Worm (Caenorhabditis elegans) whole organism, L2 larva: Measurements from ENCODE around the gene C43H6.4.

Experiments
- C34F6.9 ChIP-seq: fragments of 150-350 bp; optimal IDR thresholded peaks from 2 replicates; lab custom pipeline; 2014; ENCODE audit warnings: missing biosample characterization, missing genetic modification characterization
- R02D3.7 ChIP-seq: fragments of 150-350 bp; optimal IDR thresholded peaks from 2 replicates; lab custom pipeline; 2014; ENCODE audit warnings: missing biosample characterization, missing genetic modification characterization
- Y55F3AM.14 ChIP-seq: fragments of 200-800 bp; sonication (Bioruptor generic); optimal IDR thresholded peaks from 2 replicates; lab custom pipeline; 2018; ENCODE audit warnings: mild to moderate bottlenecking, missing genetic modification characterization, missing compliant biosample characterization
- alr-1 ChIP-seq: fragments of 150-350 bp; optimal IDR thresholded peaks from 2 replicates; lab custom pipeline; 2014; ENCODE audit warnings: missing biosample characterization, missing genetic modification characterization
- aly-2 ChIP-seq: fragments of 150-350 bp; optimal IDR thresholded peaks from 2 replicates; lab custom pipeline; 2014; ENCODE audit warnings: missing biosample characterization, missing genetic modification characterization
- ama-1 ChIP-seq: fragments of 150-350 bp; optimal IDR thresholded peaks from 2 replicates; lab custom pipeline; 2018; ENCODE audit warnings: inconsistent platforms
- blmp-1 ChIP-seq: sonication (generic microtip); optimal IDR thresholded peaks from 2 replicates; lab custom pipeline; 2017; ENCODE audit warnings: missing genetic modification characterization, mild to moderate bottlenecking, missing compliant biosample characterization, antibody characterized with exemption, moderate library complexity; ENCODE audit not compliant: insufficient read depth
- ceh-82 ChIP-seq: fragments of 150-350 bp; optimal IDR thresholded peaks from 2 replicates; lab custom pipeline; 2014; ENCODE audit warnings: missing biosample characterization, missing genetic modification characterization
- crh-2 ChIP-seq: sonication (generic microtip); optimal IDR thresholded peaks from 2 replicates; lab custom pipeline; 2017; ENCODE audit warnings: missing biosample characterization, missing genetic modification characterization
- dmd-4 ChIP-seq: sonication (generic microtip); optimal IDR thresholded peaks from 2 replicates; lab custom pipeline; 2017; ENCODE audit warnings: missing biosample characterization, missing genetic modification characterization
- elt-1 ChIP-seq: fragments of 150-350 bp; optimal IDR thresholded peaks from 2 replicates; lab custom pipeline; 2014; ENCODE audit warnings: missing biosample characterization, missing genetic modification characterization
- elt-3 ChIP-seq: sonication (generic microtip); optimal IDR thresholded peaks from 2 replicates; lab custom pipeline; 2017; ENCODE audit warnings: missing biosample characterization, missing genetic modification characterization
- fos-1 ChIP-seq: fragments of 150-350 bp; optimal IDR thresholded peaks from 2 replicates; lab custom pipeline; 2014; ENCODE audit warnings: missing biosample characterization, missing genetic modification characterization
- gmeb-1 ChIP-seq: fragments of 150-350 bp; optimal IDR thresholded peaks from 2 replicates; lab custom pipeline; 2014; ENCODE audit warnings: missing biosample characterization, missing genetic modification characterization
- lin-11 ChIP-seq: fragments of 150-350 bp; sonication (generic microtip); optimal IDR thresholded peaks from 2 replicates; lab custom pipeline; 2014; ENCODE audit warnings: missing biosample characterization, missing genetic modification characterization, inconsistent platforms, mixed read lengths
- lin-39 ChIP-seq: fragments of 150-350 bp; optimal IDR thresholded peaks from 2 replicates; lab custom pipeline; 2014; ENCODE audit warnings: missing biosample characterization, missing genetic modification reagents, missing genetic modification characterization
- lsy-2 ChIP-seq, 2 experiments: fragments of 150-350 bp in 1 of 2; sonication (generic microtip) in 1 of 2; optimal IDR thresholded peaks; 2 replicates each; lab custom pipeline; 2014 to 2017; ENCODE audit warnings: missing biosample characterization in 2 of 2, missing genetic modification characterization in 2 of 2
- mbf-1 ChIP-seq: sonication (generic microtip); optimal IDR thresholded peaks from 2 replicates; lab custom pipeline; 2017; ENCODE audit warnings: missing biosample characterization, missing genetic modification characterization
- mdl-1 ChIP-seq, 2 experiments: fragments of 150-350 bp in 1 of 2; sonication (generic microtip) in 1 of 2; optimal IDR thresholded peaks; 2 replicates each; lab custom pipeline; 2017; ENCODE audit warnings: missing biosample characterization in 2 of 2, missing genetic modification characterization in 2 of 2
- nhr-10 ChIP-seq: sonication (generic microtip); optimal IDR thresholded peaks from 2 replicates; lab custom pipeline; 2017; ENCODE audit warnings: missing biosample characterization, missing genetic modification characterization
- nhr-12 ChIP-seq: fragments of 150-350 bp; optimal IDR thresholded peaks from 2 replicates; lab custom pipeline; 2014; ENCODE audit warnings: missing biosample characterization, missing genetic modification characterization
- nhr-129 ChIP-seq: fragments of 150-350 bp; optimal IDR thresholded peaks from 2 replicates; lab custom pipeline; 2014; ENCODE audit warnings: missing biosample characterization, missing genetic modification characterization
- nhr-21 ChIP-seq: fragments of 150-350 bp; optimal IDR thresholded peaks from 2 replicates; lab custom pipeline; 2014; ENCODE audit warnings: missing biosample characterization, missing genetic modification characterization
- nhr-25 ChIP-seq: fragments of 150-350 bp; sonication (generic microtip); optimal IDR thresholded peaks from 3 replicates; lab custom pipeline; 2014; ENCODE audit warnings: missing biosample characterization, missing genetic modification characterization
- nhr-6 ChIP-seq: fragments of 150-350 bp; optimal IDR thresholded peaks from 2 replicates; lab custom pipeline; 2014; ENCODE audit warnings: missing biosample characterization, missing genetic modification characterization
- nhr-77 ChIP-seq: fragments of 150-350 bp; optimal IDR thresholded peaks from 2 replicates; lab custom pipeline; 2014; ENCODE audit warnings: missing biosample characterization, missing genetic modification characterization
- sem-4 ChIP-seq: fragments of 150-350 bp; optimal IDR thresholded peaks from 2 replicates; lab custom pipeline; 2014; ENCODE audit warnings: missing biosample characterization, missing genetic modification reagents, missing genetic modification characterization
- sma-3 ChIP-seq: sonication (generic microtip); optimal IDR thresholded peaks from 2 replicates; lab custom pipeline; 2016; ENCODE audit warnings: missing genetic modification reagents, missing genetic modification characterization, missing compliant biosample characterization
- sma-9 ChIP-seq, 2 experiments: fragments of 150-350 bp in 1 of 2; sonication (generic microtip) in 1 of 2; optimal IDR thresholded peaks; 2 replicates each; lab custom pipeline; 2014 to 2016; ENCODE audit warnings: missing genetic modification characterization in 2 of 2, mild to moderate bottlenecking in 1 of 2, missing biosample characterization in 1 of 2, missing compliant biosample characterization in 1 of 2, missing genetic modification reagents in 1 of 2, moderate library complexity in 1 of 2
- snpc-4 ChIP-seq: fragments of 150-350 bp; optimal IDR thresholded peaks from 2 replicates; lab custom pipeline; 2014; ENCODE audit warnings: missing biosample characterization, missing genetic modification characterization
- unc-39 ChIP-seq: fragments of 150-350 bp; optimal IDR thresholded peaks from 2 replicates; lab custom pipeline; 2014; ENCODE audit warnings: missing biosample characterization, missing genetic modification characterization
- zag-1 ChIP-seq: fragments of 150-350 bp; optimal IDR thresholded peaks from 2 replicates; lab custom pipeline; 2014; ENCODE audit warnings: missing biosample characterization, missing genetic modification characterization
- ztf-1 ChIP-seq: fragments of 200-800 bp; sonication (Bioruptor generic); conservative IDR thresholded peaks from 2 replicates; pipeline ENCODE4 v1.3.6; 2022; ENCODE audit warnings: missing genetic modification characterization, missing compliant biosample characterization
- ztf-11 ChIP-seq: sonication (generic microtip); optimal IDR thresholded peaks from 2 replicates; lab custom pipeline; 2017; ENCODE audit warnings: missing biosample characterization, missing genetic modification characterization
- ztf-4 ChIP-seq: fragments of 150-350 bp; optimal IDR thresholded peaks from 2 replicates; lab custom pipeline; 2014; ENCODE audit warnings: missing biosample characterization, missing genetic modification characterization

The C43H6.4 gene

DNA sequence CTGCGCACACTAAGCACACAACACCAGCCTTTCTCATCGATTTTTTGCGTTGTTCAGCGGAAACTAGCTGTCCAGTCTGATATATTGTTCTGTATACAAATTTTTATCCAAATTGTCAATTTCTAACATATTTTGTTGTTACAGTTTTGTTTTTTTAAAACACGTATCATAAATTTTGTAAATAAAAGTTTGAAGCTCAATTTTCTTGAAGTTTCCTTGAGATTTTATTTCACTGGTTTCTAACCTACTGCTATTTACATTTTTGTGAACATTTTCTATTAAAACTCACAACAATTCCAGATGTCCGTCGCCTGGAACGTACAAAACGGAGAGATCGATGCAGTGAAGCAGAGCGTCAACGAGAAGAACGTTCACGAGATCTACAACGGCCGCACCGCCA lies 3.3 kb downstream of the C43H6.4 start, which contains the start of gene mtpn-1:
mtpn-1 (plus strand) TSS at position 301 of the 400 bp plus-strand sequence.
- TF ChIP-seq lin-11 (tag; lab: Kevin White, UChicago) (no peak), elt-1 (tag; lab: Kevin White, UChicago) (no peak), mdl-1 (tag; optimal IDR thresholded peaks at IDR 0.05; lab: Kevin White, UChicago) (no peak), ztf-11 (tag; lab: Kevin White, UChicago) (no peak), lin-39 (tag; lab: Kevin White, UChicago) (no peak), nhr-10 (tag; lab: Kevin White, UChicago) (no peak), alr-1 (tag; lab: Kevin White, UChicago) (no peak), blmp-1 (tag; lab: Kevin White, UChicago) (no peak), ama-1 (lab: Kevin White, UChicago) (no peak)
- TF ChIP-seq, all 48 proteins: peak for 0

ce11 chrX:2409243-2409741 lies 5.5 kb downstream of the C43H6.4 start, which contains the start of the genes C43H6.12 and trpp-12:
Gene C43H6.12 (plus strand): TSS chrX:2409607.
Gene trpp-12 (plus strand): TSS chrX:2409691.
- TF ChIP-seq ztf-4 (tag; lab: Kevin White, UChicago): no peak
- TF ChIP-seq nhr-10 (tag; lab: Kevin White, UChicago): no peak
- TF ChIP-seq nhr-77 (tag; lab: Kevin White, UChicago): no peak
- TF ChIP-seq ceh-82 (tag; lab: Kevin White, UChicago): no peak
- no peak for TF ChIP-seq alr-1 (tag; lab: Kevin White, UChicago)
- no peak for TF ChIP-seq sma-9 (GFP tag; optimal IDR thresholded peaks at IDR 0.05; lab: Kevin White, UChicago)
- no peak for TF ChIP-seq sma-9 (tag; optimal IDR thresholded peaks at IDR 0.05; lab: Kevin White, UChicago)
- TF ChIP-seq nhr-21: no peak
- TF ChIP-seq snpc-4 (tag; lab: Kevin White, UChicago): no peak
- TF ChIP-seq mbf-1: no peak
- TF ChIP-seq lsy-2 (tag; optimal IDR thresholded peaks at IDR 0.05; lab: Kevin White, UChicago): no peak

ce11 chrX:2410978-2411377 lies 7.2 kb downstream of the C43H6.4 start:
- TF ChIP-seq nhr-25 (tag; lab: Kevin White, UChicago): no peak
- no peak for TF ChIP-seq gmeb-1
- TF ChIP-seq unc-39 (tag; lab: Kevin White, UChicago): no peak
- peak; percentile 80 for TF ChIP-seq fos-1 (tag; lab: Kevin White, UChicago)
- TF ChIP-seq ceh-82 (tag; lab: Kevin White, UChicago): no peak
- TF ChIP-seq C34F6.9 (tag; lab: Kevin White, UChicago): no peak
- no peak for TF ChIP-seq crh-2 (tag; lab: Kevin White, UChicago)
- no peak for TF ChIP-seq zag-1 (tag; lab: Kevin White, UChicago)
- no peak for TF ChIP-seq nhr-10 (tag; lab: Kevin White, UChicago)
- TF ChIP-seq sma-9 (GFP tag; optimal IDR thresholded peaks at IDR 0.05; lab: Kevin White, UChicago): peak; percentile 44
- TF ChIP-seq sma-9 (tag; optimal IDR thresholded peaks at IDR 0.05; lab: Kevin White, UChicago): no peak

- TF ChIP-seq ztf-1 (GFP tag; lab: Robert Waterston, UW) (no peak), sma-9 (GFP tag; optimal IDR thresholded peaks at IDR 0.05; lab: Kevin White, UChicago) (no peak), sma-9 (tag; optimal IDR thresholded peaks at IDR 0.05; lab: Kevin White, UChicago) (no peak), mbf-1 (no peak), R02D3.7 (tag; lab: Kevin White, UChicago) (no peak), ztf-11 (tag; lab: Kevin White, UChicago) (no peak), nhr-6 (no peak), blmp-1 (tag; lab: Kevin White, UChicago) (no peak), alr-1 (tag; lab: Kevin White, UChicago) (no peak), aly-2 (tag; lab: Kevin White, UChicago) (no peak), sma-3 (GFP tag; lab: Kevin White, UChicago) (no peak), nhr-12 (no peak), elt-3 (tag; lab: Kevin White, UChicago) (no peak), Y55F3AM.14 (GFP tag; lab: Kevin White, UChicago) (no peak), nhr-21 (no peak), nhr-129 (tag; lab: Kevin White, UChicago) (no peak), dmd-4 (tag; lab: Kevin White, UChicago) (no peak), sem-4 (tag; lab: Kevin White, UChicago) (no peak), gmeb-1 (no peak)
Observed at ce11 chrX:2413277-2413676, 9.5 kb downstream of the C43H6.4 start, which contains the start of gene hlh-15. Gene hlh-15 (minus strand): TSS chrX:2413377.
